Worm (Caenorhabditis elegans) whole organism, L4 larva: Measurements from ENCODE around the gene C15H7.3.

Source experiments
- D1046.2 ChIP-seq: fragments of 200-800 bp; sonication (Bioruptor generic); IDR thresholded peaks from 2 replicates; pipeline ENCODE4 v1.3.6; 2022; ENCODE audit warnings: missing genetic modification characterization, missing compliant biosample characterization
- Y75B8A.6 ChIP-seq: fragments of 200-800 bp; sonication (Bioruptor generic); IDR thresholded peaks from 2 replicates; pipeline ENCODE4 v1.3.6; 2022; ENCODE audit warnings: missing genetic modification reagents, missing genetic modification characterization, missing compliant biosample characterization
- ama-1 ChIP-seq: fragments of 150-350 bp; optimal IDR thresholded peaks from 2 replicates; lab custom pipeline; 2014; ENCODE audit warnings: inconsistent platforms, mixed read lengths
- ceh-62 ChIP-seq: sonication (generic microtip); optimal IDR thresholded peaks from 2 replicates; lab custom pipeline; 2017; ENCODE audit warnings: missing biosample characterization, missing genetic modification characterization
- fkh-10 ChIP-seq: fragments of 150-350 bp; optimal IDR thresholded peaks from 2 replicates; lab custom pipeline; 2014; ENCODE audit warnings: missing biosample characterization, missing genetic modification reagents, missing genetic modification characterization
- lin-38 ChIP-seq: fragments of 200-800 bp; sonication (Bioruptor generic); IDR thresholded peaks from 2 replicates; pipeline ENCODE4 v1.3.6; 2022; ENCODE audit warnings: missing genetic modification reagents, missing genetic modification characterization, missing compliant biosample characterization
- lsy-2 ChIP-seq, 2 experiments: fragments of 150-350 bp in 1 of 2; sonication (generic microtip) in 1 of 2; optimal IDR thresholded peaks; 2 replicates each; lab custom pipeline; 2014 to 2017; ENCODE audit warnings: missing biosample characterization in 2 of 2, missing genetic modification characterization in 2 of 2
- nhr-28 ChIP-seq: fragments of 150-350 bp; optimal IDR thresholded peaks from 2 replicates; lab custom pipeline; 2014; ENCODE audit warnings: missing biosample characterization, missing genetic modification characterization
- pqm-1 ChIP-seq: sonication (generic microtip); optimal IDR thresholded peaks from 2 replicates; lab custom pipeline; 2017; ENCODE audit warnings: missing biosample characterization, missing genetic modification characterization
- unc-39 ChIP-seq: sonication (generic microtip); optimal IDR thresholded peaks from 2 replicates; lab custom pipeline; 2017; ENCODE audit warnings: missing biosample characterization, missing genetic modification characterization
- unc-62 ChIP-seq, 3 experiments: fragments of 150-350 bp in 1 of 3; sonication (generic microtip); optimal IDR thresholded peaks in 2 of 3; peaks in 1 of 3; 1 replicate in 1 of 3; 2 replicates in 2 of 3; lab custom pipeline; 2014 to 2017; ENCODE audit warnings: missing biosample characterization in 3 of 3, missing genetic modification characterization in 3 of 3, missing genetic modification reagents in 3 of 3, missing genotype in 1 of 3
- vab-7 ChIP-seq: fragments of 200-800 bp; sonication (Bioruptor generic); IDR thresholded peaks from 2 replicates; pipeline ENCODE4 v1.3.6; 2022; ENCODE audit warnings: missing genetic modification reagents, missing genetic modification characterization, missing compliant biosample characterization
- ztf-11 ChIP-seq: fragments of 150-350 bp; optimal IDR thresholded peaks from 2 replicates; lab custom pipeline; 2014; ENCODE audit warnings: missing biosample characterization, missing genetic modification characterization

DNA sequence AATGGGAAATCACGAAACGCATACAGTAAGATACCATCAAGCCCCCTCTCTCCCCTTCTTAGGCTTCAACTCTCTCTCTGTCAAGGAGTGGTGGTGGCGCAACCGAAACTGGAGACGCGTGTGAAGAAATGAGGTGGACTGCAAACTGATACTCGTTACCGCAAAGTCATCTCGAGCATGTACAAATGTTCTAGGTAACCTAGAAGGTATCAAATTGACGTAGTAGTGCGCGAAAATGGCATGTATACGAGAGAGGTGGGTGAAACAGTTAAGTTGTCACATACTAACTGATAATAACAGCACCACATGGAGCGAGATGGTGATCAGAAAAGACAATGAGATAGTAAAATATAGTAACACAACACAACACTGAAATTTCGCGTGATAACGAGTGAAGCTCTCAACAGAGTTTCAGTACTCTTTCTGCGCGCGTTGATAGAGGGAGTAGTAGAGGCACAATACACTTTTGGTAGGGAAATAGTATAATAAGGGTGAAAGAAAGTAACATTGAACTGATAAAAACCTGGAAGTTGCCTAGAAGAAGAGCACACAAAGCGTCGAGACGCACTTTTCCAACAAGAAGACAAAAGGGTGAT is 13.5 kb downstream of the C15H7.3 start:
- TF ChIP-seq Y75B8A.6 (GFP tag; lab: Robert Waterston, UW) (no peak), ceh-62 (no peak), ama-1 (lab: Kevin White, UChicago) (no peak), ztf-11 (tag; lab: Kevin White, UChicago) (no peak), lsy-2 (tag; optimal IDR thresholded peaks at IDR 0.05; lab: Kevin White, UChicago) (no peak), vab-7 (GFP tag; lab: Robert Waterston, UW) (no peak), nhr-28 (tag; lab: Kevin White, UChicago) (peak; percentile 92), D1046.2 (GFP tag; lab: Robert Waterston, UW) (no peak), lin-38 (GFP tag; lab: Robert Waterston, UW) (no peak), fkh-10 (GFP tag; lab: Kevin White, UChicago) (no peak), unc-62 (GFP tag; optimal IDR thresholded peaks at IDR 0.05 in 1 of 2; lab: Kevin White, UChicago) (peak in 1 of 2 experiments; percentile 82), unc-62 (tag; optimal IDR thresholded peaks at IDR 0.05; lab: Kevin White, UChicago) (no peak), unc-39 (tag; lab: Kevin White, UChicago) (no peak), pqm-1 (peak; percentile 99)
